Fruit fly (Drosophila melanogaster): ENCODE measurements around the gene CG8003.
A peak's percentile ranks its signal among the peaks of the same experiment; 100 is the strongest.

Gene CG8003

dm6 chr3L:10630885-10631359 lies 30.4 kb upstream of the CG8003 start, which contains the start of the genes CG42535, CG34001 and hay (continued):
- TF ChIP-seq amos (GFP tag; IDR thresholded peaks at IDR 0.05; ENCODE audit: partially characterized antibody) (peak; percentile 38; the same call in 1 of the 2 replicates), CG31365 (tag; optimal IDR thresholded peaks at IDR 0.05) (no peak), YL-1 (GFP tag; optimal IDR thresholded peaks at IDR 0.05) (peak; percentile 69), wdn (GFP tag; IDR thresholded peaks at IDR 0.05) (no peak), CG15514 (GFP tag; optimal IDR thresholded peaks at IDR 0.05) (peak; percentile 35), mam (GFP tag; optimal IDR thresholded peaks at IDR 0.05) (peak; percentile 22), hbn (GFP tag; IDR thresholded peaks at IDR 0.05; ENCODE audit: partially characterized antibody) (0 out of 2 replicates have a peak, but pooled peaks have one; percentile 12), CG12236 (GFP tag; optimal IDR thresholded peaks at IDR 0.05) (no peak), bowl (GFP tag; IDR thresholded peaks at IDR 0.05) (no peak), CG1647 (GFP tag; optimal IDR thresholded peaks at IDR 0.05) (no peak), pho (GFP tag; optimal IDR thresholded peaks at IDR 0.05) (peak; percentile 11), Scr (GFP tag; IDR thresholded peaks at IDR 0.05; ENCODE audit: partially characterized antibody) (0 out of 2 replicates have a peak, but pooled peaks have one; percentile 43), CG2116 (GFP tag; optimal IDR thresholded peaks at IDR 0.05) (peak; percentile 84), ash1 (GFP tag; optimal IDR thresholded peaks at IDR 0.05) (no peak), pb (GFP tag; optimal IDR thresholded peaks at IDR 0.05) (no peak), her (GFP tag; optimal IDR thresholded peaks at IDR 0.05) (no peak), CG3407 (GFP tag; optimal IDR thresholded peaks at IDR 0.05) (no peak), Myb (GFP tag; optimal IDR thresholded peaks at IDR 0.05) (peak; percentile 95), CG12071 (GFP tag; optimal IDR thresholded peaks at IDR 0.05) (no peak), sisA (GFP tag; IDR thresholded peaks at IDR 0.05) (no peak), trem (tag; optimal IDR thresholded peaks at IDR 0.05) (peak; percentile 48), knrl (GFP tag; IDR thresholded peaks at IDR 0.05; ENCODE audit: partially characterized antibody) (peak; percentile 53), CG3281 (GFP tag; optimal IDR thresholded peaks at IDR 0.05) (no peak), bbx (GFP tag; IDR thresholded peaks at IDR 0.05; ENCODE audit: partially characterized antibody) (no peak), twi (tag; optimal IDR thresholded peaks at IDR 0.05) (peak; percentile 4), Ets65A (GFP tag) (peak; percentile 62), dysf (GFP tag; IDR thresholded peaks at IDR 0.05) (no peak), Ada2b (GFP tag; IDR thresholded peaks at IDR 0.05) (no peak), slp2 (GFP tag; optimal IDR thresholded peaks at IDR 0.05) (no peak), danr (GFP tag; IDR thresholded peaks at IDR 0.05) (no peak), shn (GFP tag; optimal IDR thresholded peaks at IDR 0.05) (no peak), CG31224 (GFP tag; IDR thresholded peaks at IDR 0.05) (no peak), sd (tag; optimal IDR thresholded peaks at IDR 0.05) (peak; percentile 77), CG11085 (GFP tag; IDR thresholded peaks at IDR 0.05) (no peak), Dref (GFP tag; IDR thresholded peaks at IDR 0.05) (peak; percentile 77), crp (GFP tag; optimal IDR thresholded peaks at IDR 0.05) (peak; percentile 29 to 94), Sin3A (optimal IDR thresholded peaks at IDR 0.05) (peak; percentile 98), croc (GFP tag; conservative IDR thresholded peaks at IDR 0.05) (no peak), Rx (GFP tag; IDR thresholded peaks at IDR 0.05) (no peak), CG16813 (GFP tag; IDR thresholded peaks at IDR 0.05; ENCODE audit: partially characterized antibody) (peak; percentile 54; the same call in 2 of the 3 replicates), zf30C (GFP tag; optimal IDR thresholded peaks at IDR 0.05) (no peak), z (GFP tag; IDR thresholded peaks at IDR 0.05) (no peak), CG15601 (tag; optimal IDR thresholded peaks at IDR 0.05) (peak; percentile 12), CG14710 (tag; optimal IDR thresholded peaks at IDR 0.05) (peak; percentile 63), lola (GFP tag; optimal IDR thresholded peaks at IDR 0.05) (no peak), wek (GFP tag; optimal IDR thresholded peaks at IDR 0.05) (no peak), zen (tag; optimal IDR thresholded peaks at IDR 0.05) (peak; percentile 13), Dll (GFP tag; IDR thresholded peaks at IDR 0.05; ENCODE audit: partially characterized antibody) (no peak), aop (GFP tag; IDR thresholded peaks at IDR 0.05) (no peak), BEAF-32 (GFP tag; optimal IDR thresholded peaks at IDR 0.05) (peak; percentile 51), vvl (GFP tag; IDR thresholded peaks at IDR 0.05) (no peak)

Data from whole organism, embryonic.